Fruit fly (Drosophila melanogaster): Measurements from ENCODE around the gene CG44422.
A peak's percentile ranks its signal among the peaks of the same experiment; 100 is the strongest.

Gene CG44422

dm6 chrX:11349780-11350179 lies 47.2 kb upstream of the CG44422 start, which contains the start of gene NdufV3 (continued):
- no peak for TF ChIP-seq CG11085 (GFP tag; IDR thresholded peaks at IDR 0.05)
- no peak for TF ChIP-seq Dip2 (GFP tag; IDR thresholded peaks at IDR 0.05)
- TF ChIP-seq Ravus (GFP tag; IDR thresholded peaks at IDR 0.05): no peak
- no peak for TF ChIP-seq maf-S (GFP tag; optimal IDR thresholded peaks at IDR 0.05)
- peak; percentile 67 for TF ChIP-seq Rfx (GFP tag; IDR thresholded peaks at IDR 0.05)
- no peak for TF ChIP-seq HHEX (GFP tag; optimal IDR thresholded peaks at IDR 0.05)
- peak in 1 of 2 experiments; percentile 91 for TF ChIP-seq Pdp1 (GFP tag; optimal IDR thresholded peaks at IDR 0.05)
- no peak for TF ChIP-seq CG18476 (GFP tag; optimal IDR thresholded peaks at IDR 0.05)
- no peak for TF ChIP-seq schlank (tag; optimal IDR thresholded peaks at IDR 0.05)
- TF ChIP-seq ind (GFP tag; optimal IDR thresholded peaks at IDR 0.05): no peak
- no peak for TF ChIP-seq wdn (GFP tag; IDR thresholded peaks at IDR 0.05)
- TF ChIP-seq Med (GFP tag): peak; percentile 57
- no peak for TF ChIP-seq gcm2 (GFP tag; optimal IDR thresholded peaks at IDR 0.05)
- TF ChIP-seq chm (GFP tag; IDR thresholded peaks at IDR 0.05): no peak
- TF ChIP-seq CG42726 (GFP tag; IDR thresholded peaks at IDR 0.05; ENCODE audit: partially characterized antibody): no peak
- TF ChIP-seq so (GFP tag; IDR thresholded peaks at IDR 0.05): no peak
- peak; percentile 74 for TF ChIP-seq Elba2 (GFP tag; optimal IDR thresholded peaks at IDR 0.05)
- TF ChIP-seq Hr51 (GFP tag; optimal IDR thresholded peaks at IDR 0.05): no peak
- peak; percentile 4 for TF ChIP-seq CG9437 (GFP tag; optimal IDR thresholded peaks at IDR 0.05)
- TF ChIP-seq ken (GFP tag; IDR thresholded peaks at IDR 0.05): no peak; the same call in 2 of the 3 replicates
- TF ChIP-seq ssp (GFP tag; IDR thresholded peaks at IDR 0.05): no peak
- no peak for TF ChIP-seq CG31365 (tag; optimal IDR thresholded peaks at IDR 0.05)
- TF ChIP-seq Asciz (GFP tag; optimal IDR thresholded peaks at IDR 0.05): no peak
- no peak for TF ChIP-seq CG17359 (tag; optimal IDR thresholded peaks at IDR 0.05)
- TF ChIP-seq nerfin-1 (tag; optimal IDR thresholded peaks at IDR 0.05): no peak
- no peak for TF ChIP-seq Hmr (GFP tag; optimal IDR thresholded peaks at IDR 0.05)
- no peak for TF ChIP-seq Hsf (GFP tag; optimal IDR thresholded peaks at IDR 0.05)
- no peak for TF ChIP-seq jumu (GFP tag; optimal IDR thresholded peaks at IDR 0.05)
- no peak for TF ChIP-seq CG34376 (GFP tag; optimal IDR thresholded peaks at IDR 0.05)
- peak; percentile 49 for TF ChIP-seq CG10267 (tag; optimal IDR thresholded peaks at IDR 0.05)
- TF ChIP-seq CG4854 (GFP tag; optimal IDR thresholded peaks at IDR 0.05): no peak
- no peak for TF ChIP-seq CG10147 (GFP tag; optimal IDR thresholded peaks at IDR 0.05)
- TF ChIP-seq Ets65A (GFP tag): peak; percentile 79
- no peak for TF ChIP-seq Spps (tag; optimal IDR thresholded peaks at IDR 0.05)
- TF ChIP-seq crol (GFP tag; IDR thresholded peaks at IDR 0.05): no peak
- TF ChIP-seq sc (optimal IDR thresholded peaks at IDR 0.05): no peak
- TF ChIP-seq sc (GFP tag; optimal IDR thresholded peaks at IDR 0.05): no peak
- TF ChIP-seq CG31224 (GFP tag; IDR thresholded peaks at IDR 0.05): no peak
- no peak for TF ChIP-seq Nf-YA (GFP tag; IDR thresholded peaks at IDR 0.05)
- TF ChIP-seq eyg (GFP tag; optimal IDR thresholded peaks at IDR 0.05): no peak
- no peak for TF ChIP-seq Atf3 (GFP tag; optimal IDR thresholded peaks at IDR 0.05)
- no peak for TF ChIP-seq ttk (GFP tag; IDR thresholded peaks at IDR 0.05)
- TF ChIP-seq stc (GFP tag; IDR thresholded peaks at IDR 0.05): no peak
- TF ChIP-seq bab2 (GFP tag; optimal IDR thresholded peaks at IDR 0.05): no peak
- peak; percentile 35 for TF ChIP-seq CG1603 (tag; optimal IDR thresholded peaks at IDR 0.05)
- TF ChIP-seq CG12659 (GFP tag; optimal IDR thresholded peaks at IDR 0.05): peak; percentile 10
- peak; percentile 34 for TF ChIP-seq mam (GFP tag; optimal IDR thresholded peaks at IDR 0.05)
- peak; percentile 63 for TF ChIP-seq slbo (GFP tag; IDR thresholded peaks at IDR 0.05)
- no peak for TF ChIP-seq disco-r (GFP tag; optimal IDR thresholded peaks at IDR 0.05)
- TF ChIP-seq sd (tag; optimal IDR thresholded peaks at IDR 0.05): no peak
- no peak for TF ChIP-seq Poxn (GFP tag; IDR thresholded peaks at IDR 0.05)
- no peak for TF ChIP-seq knrl (GFP tag; IDR thresholded peaks at IDR 0.05; ENCODE audit: partially characterized antibody)
- TF ChIP-seq CG11398 (GFP tag; optimal IDR thresholded peaks at IDR 0.05): no peak
